Worm (Caenorhabditis elegans) whole organism, L4 larva: ENCODE results near the gene osm-3.

Source experiments
- Y5F2A.4 ChIP-seq: fragments of 200-800 bp; sonication (Bioruptor generic); optimal IDR thresholded peaks from 2 replicates; lab custom pipeline; 2018; ENCODE audit warnings: mild to moderate bottlenecking, missing genetic modification characterization, missing compliant biosample characterization
- dmd-8 ChIP-seq: fragments of 200-800 bp; sonication (Bioruptor generic); IDR thresholded peaks from 2 replicates; pipeline ENCODE4 v1.3.6; 2022; ENCODE audit warnings: missing genetic modification characterization, missing compliant biosample characterization
- lin-39 ChIP-seq: fragments of 150-350 bp; optimal IDR thresholded peaks from 2 replicates; lab custom pipeline; 2014; ENCODE audit warnings: missing biosample characterization, missing genetic modification reagents, missing genetic modification characterization
- pqm-1 ChIP-seq: sonication (generic microtip); optimal IDR thresholded peaks from 2 replicates; lab custom pipeline; 2017; ENCODE audit warnings: missing biosample characterization, missing genetic modification characterization
- snpc-4 ChIP-seq: fragments of 150-350 bp; optimal IDR thresholded peaks from 2 replicates; lab custom pipeline; 2014; ENCODE audit warnings: missing biosample characterization, missing genetic modification characterization

- TF ChIP-seq snpc-4 (tag; lab: Kevin White, UChicago) (no peak), Y5F2A.4 (no peak), dmd-8 (no peak), pqm-1 (tag; lab: Kevin White, UChicago) (peak; percentile 92), lin-39 (tag; lab: Kevin White, UChicago) (no peak)
These were observed 18.5 kb upstream of the osm-3 start, which contains the start of gene bris-1 for ce11 chrIV:3819278-3819777.
